Worm (Caenorhabditis elegans) whole organism, midembryonic: ENCODE results near the gene T28D6.6.

ENCODE experiments used
- T22C8.4 ChIP-seq: fragments of 200-800 bp; sonication (Bioruptor generic); IDR thresholded peaks from 2 replicates; pipeline ENCODE4 v1.3.6; 2022; ENCODE audit warnings: missing genetic modification characterization, missing compliant biosample characterization
- cog-1 ChIP-seq: sonication (generic microtip); optimal IDR thresholded peaks from 2 replicates; lab custom pipeline; 2016; ENCODE audit warnings: missing genetic modification characterization, missing compliant biosample characterization
- flt-1 ChIP-seq: fragments of 200-800 bp; sonication (Bioruptor generic); IDR thresholded peaks from 2 replicates; pipeline ENCODE4 v1.3.6; 2022; ENCODE audit warnings: missing genetic modification characterization, missing compliant biosample characterization
- klf-2 ChIP-seq: fragments of 200-800 bp; sonication (Bioruptor generic); conservative IDR thresholded peaks from 2 replicates; pipeline ENCODE4 v1.3.6; 2022; ENCODE audit warnings: missing genetic modification reagents, missing genetic modification characterization, missing compliant biosample characterization
- med-1 ChIP-seq: sonication (generic microtip); optimal IDR thresholded peaks from 2 replicates; lab custom pipeline; 2017; ENCODE audit warnings: missing genetic modification characterization, mild to moderate bottlenecking, missing compliant biosample characterization, antibody characterized with exemption, missing genetic modification reagents; ENCODE audit not compliant: insufficient read depth
- ref-1 ChIP-seq: fragments of 200-800 bp; sonication (Bioruptor generic); conservative IDR thresholded peaks from 2 replicates; pipeline ENCODE4 v1.3.6; 2022; ENCODE audit warnings: missing genetic modification reagents, missing genetic modification characterization, missing compliant biosample characterization
- tab-1 ChIP-seq: fragments of 200-800 bp; sonication (Bioruptor generic); IDR thresholded peaks from 2 replicates; pipeline ENCODE4 v1.3.6; 2022; ENCODE audit warnings: missing genetic modification characterization, missing compliant biosample characterization
- ztf-23 ChIP-seq: fragments of 200-800 bp; sonication (Bioruptor generic); IDR thresholded peaks from 2 replicates; pipeline ENCODE4 v1.3.6; 2022; ENCODE audit warnings: missing genetic modification reagents, missing genetic modification characterization, missing compliant biosample characterization
- ztf-29 ChIP-seq: fragments of 200-800 bp; sonication (Bioruptor generic); IDR thresholded peaks from 2 replicates; pipeline ENCODE4 v1.3.6; 2022; ENCODE audit warnings: missing genetic modification reagents, missing genetic modification characterization, missing compliant biosample characterization

The T28D6.6 gene

ce11 chrIII:11372199-11372938, 29.5 kb upstream of the T28D6.6 start:
- TF ChIP-seq ztf-23 (GFP tag; lab: Robert Waterston, UW) (no peak), flt-1 (GFP tag; lab: Robert Waterston, UW) (no peak), tab-1 (no peak), ztf-29 (GFP tag; lab: Robert Waterston, UW) (no peak), T22C8.4 (GFP tag; lab: Robert Waterston, UW) (no peak; the same call in 1 of the 2 replicates), klf-2 (GFP tag; lab: Robert Waterston, UW) (no peak), ref-1 (GFP tag; lab: Robert Waterston, UW) (no peak), cog-1 (tag; lab: Kevin White, UChicago) (no peak), med-1 (GFP tag; lab: Kevin White, UChicago) (no peak)

- TF ChIP-seq ztf-29 (GFP tag; lab: Robert Waterston, UW) (no peak), ztf-23 (GFP tag; lab: Robert Waterston, UW) (no peak), cog-1 (tag; lab: Kevin White, UChicago) (no peak), ref-1 (GFP tag; lab: Robert Waterston, UW) (no peak), klf-2 (GFP tag; lab: Robert Waterston, UW) (no peak), tab-1 (no peak), flt-1 (GFP tag; lab: Robert Waterston, UW) (no peak), med-1 (GFP tag; lab: Kevin White, UChicago) (no peak), T22C8.4 (GFP tag; lab: Robert Waterston, UW) (no peak)
These were observed 28.8 kb upstream of the T28D6.6 start, which contains the start of gene tba-7 for ce11 chrIII:11371688-11372087. TSS of gene tba-7 (minus strand) at chrIII:11371788.

ce11 chrIII:11371236-11371635, 28.3 kb upstream of the T28D6.6 start:
- peak; percentile 95 for TF ChIP-seq tab-1
- peak; percentile 93 for TF ChIP-seq ztf-23 (GFP tag; lab: Robert Waterston, UW)
- TF ChIP-seq ztf-29 (GFP tag; lab: Robert Waterston, UW): peak; percentile 91
- TF ChIP-seq klf-2 (GFP tag; lab: Robert Waterston, UW): peak; percentile 93
- peak; percentile 83 for TF ChIP-seq cog-1 (tag; lab: Kevin White, UChicago)
- TF ChIP-seq med-1 (GFP tag; lab: Kevin White, UChicago): peak; percentile 14
- peak; percentile 95 for TF ChIP-seq ref-1 (GFP tag; lab: Robert Waterston, UW)
- TF ChIP-seq flt-1 (GFP tag; lab: Robert Waterston, UW): peak; percentile 96
- TF ChIP-seq T22C8.4 (GFP tag; lab: Robert Waterston, UW): peak; percentile 87

ce11 chrIII:11366467-11366866, 23.6 kb upstream of the T28D6.6 start, which contains the start of gene T28D6.3:
TSS of gene T28D6.3 (plus strand) at chrIII:11366767.
- no peak for TF ChIP-seq cog-1 (tag; lab: Kevin White, UChicago)
- no peak for TF ChIP-seq T22C8.4 (GFP tag; lab: Robert Waterston, UW)
- no peak for TF ChIP-seq flt-1 (GFP tag; lab: Robert Waterston, UW)
- no peak for TF ChIP-seq ref-1 (GFP tag; lab: Robert Waterston, UW)
- no peak for TF ChIP-seq ztf-29 (GFP tag; lab: Robert Waterston, UW)
- TF ChIP-seq med-1 (GFP tag; lab: Kevin White, UChicago): no peak
- TF ChIP-seq klf-2 (GFP tag; lab: Robert Waterston, UW): no peak
- no peak for TF ChIP-seq tab-1
- TF ChIP-seq ztf-23 (GFP tag; lab: Robert Waterston, UW): no peak

ce11 chrIII:11362915-11363314, 20.0 kb upstream of the T28D6.6 start:
- no peak for TF ChIP-seq tab-1
- TF ChIP-seq cog-1 (tag; lab: Kevin White, UChicago): no peak
- TF ChIP-seq klf-2 (GFP tag; lab: Robert Waterston, UW): no peak
- TF ChIP-seq flt-1 (GFP tag; lab: Robert Waterston, UW): no peak
- TF ChIP-seq med-1 (GFP tag; lab: Kevin White, UChicago): no peak
- no peak for TF ChIP-seq T22C8.4 (GFP tag; lab: Robert Waterston, UW)
- TF ChIP-seq ref-1 (GFP tag; lab: Robert Waterston, UW): no peak
- TF ChIP-seq ztf-23 (GFP tag; lab: Robert Waterston, UW): no peak

ce11 chrIII:11361394-11361793, 18.5 kb upstream of the T28D6.6 start:
- TF ChIP-seq med-1 (GFP tag; lab: Kevin White, UChicago): no peak
- TF ChIP-seq klf-2 (GFP tag; lab: Robert Waterston, UW): no peak
- no peak for TF ChIP-seq cog-1 (tag; lab: Kevin White, UChicago)
- TF ChIP-seq tab-1: no peak
- no peak for TF ChIP-seq ztf-29 (GFP tag; lab: Robert Waterston, UW)
- TF ChIP-seq ztf-23 (GFP tag; lab: Robert Waterston, UW): no peak
- TF ChIP-seq flt-1 (GFP tag; lab: Robert Waterston, UW): no peak
- no peak for TF ChIP-seq ref-1 (GFP tag; lab: Robert Waterston, UW)

ce11 chrIII:11360156-11360555, 17.2 kb upstream of the T28D6.6 start, which contains the start of gene T28D6.4:
TSS of gene T28D6.4 (plus strand) at chrIII:11360456.
- TF ChIP-seq ref-1 (GFP tag; lab: Robert Waterston, UW) (no peak), T22C8.4 (GFP tag; lab: Robert Waterston, UW) (no peak), ztf-23 (GFP tag; lab: Robert Waterston, UW) (no peak), flt-1 (GFP tag; lab: Robert Waterston, UW) (no peak), klf-2 (GFP tag; lab: Robert Waterston, UW) (no peak), med-1 (GFP tag; lab: Kevin White, UChicago) (no peak), tab-1 (no peak), ztf-29 (GFP tag; lab: Robert Waterston, UW) (no peak)

ce11 chrIII:11359422-11359821, 16.5 kb upstream of the T28D6.6 start:
- TF ChIP-seq T22C8.4 (GFP tag; lab: Robert Waterston, UW) (no peak), tab-1 (no peak)

ce11 chrIII:11358273-11358672, 15.4 kb upstream of the T28D6.6 start:
- TF ChIP-seq cog-1 (tag; lab: Kevin White, UChicago) (no peak), T22C8.4 (GFP tag; lab: Robert Waterston, UW) (no peak), tab-1 (no peak), klf-2 (GFP tag; lab: Robert Waterston, UW) (no peak), ztf-29 (GFP tag; lab: Robert Waterston, UW) (no peak), ref-1 (GFP tag; lab: Robert Waterston, UW) (no peak), med-1 (GFP tag; lab: Kevin White, UChicago) (no peak), flt-1 (GFP tag; lab: Robert Waterston, UW) (no peak), ztf-23 (GFP tag; lab: Robert Waterston, UW) (no peak)
